Worm (Caenorhabditis elegans) whole organism, L1 larva: ENCODE data around the gene F47B10.9.
A peak's percentile ranks its signal among the peaks of the same experiment; 100 is the strongest.

Source experiments
- C04F5.9 ChIP-seq: sonication (generic microtip); optimal IDR thresholded peaks from 2 replicates; lab custom pipeline; 2016; ENCODE audit warnings: missing genetic modification characterization, missing compliant biosample characterization
- C16A3.4 ChIP-seq: fragments of 150-350 bp; optimal IDR thresholded peaks from 2 replicates; lab custom pipeline; 2014; ENCODE audit warnings: missing biosample characterization, missing genetic modification characterization
- C34B4.2 ChIP-seq: sonication (generic microtip); optimal IDR thresholded peaks from 2 replicates; lab custom pipeline; 2017; ENCODE audit warnings: mild to moderate bottlenecking, missing genetic modification characterization, missing compliant biosample characterization
- F16B12.6 ChIP-seq: fragments of 150-350 bp; optimal IDR thresholded peaks from 2 replicates; lab custom pipeline; 2014; ENCODE audit warnings: missing biosample characterization, missing genetic modification characterization
- Y116A8C.19 ChIP-seq: sonication (generic microtip); optimal IDR thresholded peaks from 2 replicates; lab custom pipeline; 2016; ENCODE audit warnings: missing compliant biosample characterization, missing genetic modification characterization, borderline replicate concordance
- aha-1 ChIP-seq: fragments of 150-350 bp; optimal IDR thresholded peaks from 2 replicates; lab custom pipeline; 2014; ENCODE audit warnings: missing biosample characterization, missing genetic modification characterization
- alr-1 ChIP-seq: fragments of 200-800 bp; sonication (Bioruptor generic); optimal IDR thresholded peaks from 2 replicates; lab custom pipeline; 2018; ENCODE audit warnings: borderline replicate concordance, mild to moderate bottlenecking, missing genetic modification characterization, missing compliant biosample characterization
- aly-2 ChIP-seq: fragments of 150-350 bp; optimal IDR thresholded peaks from 2 replicates; lab custom pipeline; 2014; ENCODE audit warnings: missing biosample characterization, missing genetic modification characterization
- ceh-63 ChIP-seq: fragments of 200-800 bp; sonication (Bioruptor generic); optimal IDR thresholded peaks from 2 replicates; lab custom pipeline; 2018; ENCODE audit warnings: mild to moderate bottlenecking, missing genetic modification characterization, missing compliant biosample characterization
- ceh-8 ChIP-seq: fragments of 200-800 bp; sonication (Bioruptor generic); optimal IDR thresholded peaks from 2 replicates; lab custom pipeline; 2018; ENCODE audit warnings: mild to moderate bottlenecking, missing genetic modification characterization, moderate library complexity, missing compliant biosample characterization
- ceh-82 ChIP-seq, 3 experiments: fragments of 150-350 bp in 1 of 3; sonication (generic microtip) in 2 of 3; optimal IDR thresholded peaks; 2 replicates each; lab custom pipeline; 2014 to 2017; ENCODE audit warnings: missing biosample characterization in 3 of 3, missing genetic modification characterization in 3 of 3
- ceh-88 ChIP-seq: fragments of 200-800 bp; sonication (Bioruptor generic); IDR thresholded peaks from 2 replicates; pipeline ENCODE4 v1.3.6; 2022; ENCODE audit warnings: missing genetic modification characterization, missing compliant biosample characterization
- dpl-1 ChIP-seq, 3 experiments: fragments of 150-350 bp in 2 of 3; sonication (generic microtip) in 1 of 3; optimal IDR thresholded peaks; 2 replicates each; lab custom pipeline; 2014 to 2017; ENCODE audit warnings: missing biosample characterization in 3 of 3, missing genetic modification characterization in 3 of 3, missing genetic modification reagents in 3 of 3
- dsc-1 ChIP-seq: sonication (generic microtip); optimal IDR thresholded peaks from 2 replicates; lab custom pipeline; 2016; ENCODE audit warnings: mild to moderate bottlenecking, missing genetic modification characterization, missing compliant biosample characterization
- egl-13 ChIP-seq: sonication (generic microtip); optimal IDR thresholded peaks from 2 replicates; lab custom pipeline; 2016; ENCODE audit warnings: missing genotype, missing genetic modification reagents, missing genetic modification characterization, missing compliant biosample characterization
- ets-5 ChIP-seq: fragments of 200-800 bp; sonication (Bioruptor generic); IDR thresholded peaks from 2 replicates; pipeline ENCODE4 v1.3.6; 2022; ENCODE audit warnings: missing genetic modification characterization, missing compliant biosample characterization
- fkh-10 ChIP-seq: sonication (generic microtip); optimal IDR thresholded peaks from 2 replicates; lab custom pipeline; 2017; ENCODE audit warnings: missing biosample characterization, missing genetic modification reagents, missing genetic modification characterization
- hlh-17 ChIP-seq: fragments of 200-800 bp; sonication (Bioruptor generic); optimal IDR thresholded peaks from 2 replicates; lab custom pipeline; 2018; ENCODE audit warnings: missing genetic modification characterization, mild to moderate bottlenecking, missing compliant biosample characterization, moderate library complexity, borderline replicate concordance
- hpl-2 ChIP-seq: fragments of 150-350 bp; optimal IDR thresholded peaks from 2 replicates; lab custom pipeline; 2014; ENCODE audit warnings: missing biosample characterization, missing genetic modification reagents, missing genetic modification characterization
- isw-1 ChIP-seq: fragments of 200-800 bp; sonication (Bioruptor generic); IDR thresholded peaks from 2 replicates; pipeline ENCODE4 v1.3.6; 2022; ENCODE audit warnings: missing genetic modification characterization, missing compliant biosample characterization
- jun-1 ChIP-seq: fragments of 150-350 bp; optimal IDR thresholded peaks from 2 replicates; lab custom pipeline; 2014; ENCODE audit warnings: missing biosample characterization, missing genetic modification reagents, missing genetic modification characterization
- lin-13 ChIP-seq: fragments of 150-350 bp; optimal IDR thresholded peaks from 2 replicates; lab custom pipeline; 2014; ENCODE audit warnings: missing biosample characterization, missing genetic modification reagents, missing genetic modification characterization
- lin-14 ChIP-seq: fragments of 200-800 bp; sonication (Bioruptor generic); optimal IDR thresholded peaks from 2 replicates; lab custom pipeline; 2018; ENCODE audit warnings: mild to moderate bottlenecking, missing genetic modification characterization, moderate library complexity, missing compliant biosample characterization
- lin-15B ChIP-seq: fragments of 150-350 bp; sonication (generic microtip); optimal IDR thresholded peaks from 3 replicates; lab custom pipeline; 2014; ENCODE audit warnings: missing biosample characterization, missing genetic modification characterization
- lin-35 ChIP-seq, 2 experiments: fragments of 150-350 bp; optimal IDR thresholded peaks; 2 replicates each; lab custom pipeline; 2014; ENCODE audit warnings: missing biosample characterization in 2 of 2, missing genetic modification characterization in 2 of 2, missing genetic modification reagents in 2 of 2
- lin-39 ChIP-seq: fragments of 150-350 bp; optimal IDR thresholded peaks from 2 replicates; lab custom pipeline; 2014; ENCODE audit warnings: missing biosample characterization, missing genetic modification reagents, missing genetic modification characterization
- lsy-2 ChIP-seq, 2 experiments: fragments of 150-350 bp; optimal IDR thresholded peaks; 2 replicates each; lab custom pipeline; 2014; ENCODE audit warnings: missing biosample characterization in 2 of 2, missing genetic modification characterization in 2 of 2
- mef-2 ChIP-seq: fragments of 150-350 bp; optimal IDR thresholded peaks from 2 replicates; lab custom pipeline; 2014; ENCODE audit warnings: missing biosample characterization, missing genetic modification characterization
- nhr-12 ChIP-seq: sonication (generic microtip); optimal IDR thresholded peaks from 2 replicates; lab custom pipeline; 2017; ENCODE audit warnings: missing biosample characterization, missing genetic modification characterization
- nhr-20 ChIP-seq: sonication (generic microtip); optimal IDR thresholded peaks from 2 replicates; lab custom pipeline; 2016; ENCODE audit warnings: mild to moderate bottlenecking, missing genetic modification characterization, missing compliant biosample characterization
- nhr-237 ChIP-seq: fragments of 150-350 bp; optimal IDR thresholded peaks from 2 replicates; lab custom pipeline; 2014; ENCODE audit warnings: missing biosample characterization, missing genetic modification characterization
- nhr-47 ChIP-seq: sonication (generic microtip); optimal IDR thresholded peaks from 2 replicates; lab custom pipeline; 2016; ENCODE audit warnings: mild to moderate bottlenecking, missing genetic modification characterization, moderate library complexity, missing compliant biosample characterization
- nhr-71 ChIP-seq: sonication (generic microtip); optimal IDR thresholded peaks from 2 replicates; lab custom pipeline; 2016; ENCODE audit warnings: mild to moderate bottlenecking, missing genetic modification characterization, moderate library complexity, missing compliant biosample characterization
- nhr-77 ChIP-seq: fragments of 150-350 bp; optimal IDR thresholded peaks from 2 replicates; lab custom pipeline; 2014; ENCODE audit warnings: missing biosample characterization, missing genetic modification characterization
- nhr-90 ChIP-seq: sonication (generic microtip); optimal IDR thresholded peaks from 2 replicates; lab custom pipeline; 2016; ENCODE audit warnings: mild to moderate bottlenecking, missing genetic modification characterization, missing compliant biosample characterization; ENCODE audit not compliant: poor library complexity
- pax-3 ChIP-seq: fragments of 200-800 bp; sonication (Bioruptor generic); optimal IDR thresholded peaks from 2 replicates; lab custom pipeline; 2018; ENCODE audit warnings: mild to moderate bottlenecking, missing genetic modification characterization, moderate library complexity, missing compliant biosample characterization
- pqm-1 ChIP-seq: sonication (generic microtip); optimal IDR thresholded peaks from 3 replicates; lab custom pipeline; 2017; ENCODE audit warnings: missing biosample characterization, missing genetic modification characterization
- rnt-1 ChIP-seq: sonication (generic microtip); optimal IDR thresholded peaks from 2 replicates; lab custom pipeline; 2016; ENCODE audit warnings: mild to moderate bottlenecking, missing genetic modification characterization, moderate library complexity, missing compliant biosample characterization
- skn-1 ChIP-seq: fragments of 150-350 bp; optimal IDR thresholded peaks from 2 replicates; lab custom pipeline; 2014; ENCODE audit warnings: missing biosample characterization, missing genetic modification characterization
- snu-23 ChIP-seq: sonication (generic microtip); optimal IDR thresholded peaks from 2 replicates; lab custom pipeline; 2016; ENCODE audit warnings: missing genetic modification characterization, missing compliant biosample characterization
- sox-4 ChIP-seq: sonication (generic microtip); optimal IDR thresholded peaks from 2 replicates; lab custom pipeline; 2016; ENCODE audit warnings: missing genetic modification characterization, missing compliant biosample characterization
- sptf-1 ChIP-seq: fragments of 150-350 bp; optimal IDR thresholded peaks from 2 replicates; lab custom pipeline; 2014; ENCODE audit warnings: missing biosample characterization, missing genetic modification characterization
- swsn-7 ChIP-seq: sonication (generic microtip); optimal IDR thresholded peaks from 2 replicates; lab custom pipeline; 2016; ENCODE audit warnings: missing genetic modification characterization, missing compliant biosample characterization
- tbx-2 ChIP-seq: sonication (generic microtip); optimal IDR thresholded peaks from 2 replicates; lab custom pipeline; 2016; ENCODE audit warnings: missing genetic modification characterization, missing compliant biosample characterization
- tlp-1 ChIP-seq: fragments of 150-350 bp; optimal IDR thresholded peaks from 2 replicates; lab custom pipeline; 2014; ENCODE audit warnings: missing biosample characterization, missing genetic modification characterization
- unc-30 ChIP-seq: sonication (generic microtip); optimal IDR thresholded peaks from 2 replicates; lab custom pipeline; 2017; ENCODE audit warnings: missing biosample characterization, missing genetic modification characterization
- unc-86 ChIP-seq: sonication (generic microtip); optimal IDR thresholded peaks from 2 replicates; lab custom pipeline; 2016; ENCODE audit warnings: missing genetic modification characterization, missing compliant biosample characterization
- unc-98 ChIP-seq: fragments of 200-800 bp; sonication (Bioruptor generic); IDR thresholded peaks from 2 replicates; pipeline ENCODE4 v1.3.6; 2022; ENCODE audit warnings: missing genetic modification characterization, missing compliant biosample characterization
- vab-15 ChIP-seq: sonication (generic microtip); optimal IDR thresholded peaks from 2 replicates; lab custom pipeline; 2017; ENCODE audit warnings: missing genotype, mild to moderate bottlenecking, missing genetic modification characterization, missing compliant biosample characterization
- zag-1 ChIP-seq: fragments of 150-350 bp; optimal IDR thresholded peaks from 2 replicates; lab custom pipeline; 2014; ENCODE audit warnings: missing biosample characterization, missing genetic modification characterization
- zip-4 ChIP-seq: fragments of 200-800 bp; sonication (Bioruptor generic); optimal IDR thresholded peaks from 2 replicates; lab custom pipeline; 2018; ENCODE audit warnings: mild to moderate bottlenecking, missing genetic modification characterization, moderate library complexity, missing compliant biosample characterization
- ztf-11 ChIP-seq, 2 experiments: sonication (generic microtip); optimal IDR thresholded peaks; 2 replicates each; lab custom pipeline; 2016 to 2017; ENCODE audit warnings: missing genetic modification characterization in 2 of 2, missing biosample characterization in 1 of 2, missing compliant biosample characterization in 1 of 2

Gene F47B10.9

ce11 chrX:10900079-10900724, 13.7 kb downstream of the F47B10.9 start, which contains the start of gene suca-1:
Gene suca-1 (minus strand): TSS chrX:10900114.
- peak in 2 of 3 experiments; percentile 17 to 35 for TF ChIP-seq dpl-1 (GFP tag; optimal IDR thresholded peaks at IDR 0.05; lab: Kevin White, UChicago)
- TF ChIP-seq nhr-71 (tag; lab: Kevin White, UChicago), result peak; percentile 51
- no peak for TF ChIP-seq ceh-63 (GFP tag; lab: Kevin White, UChicago)
- no peak for TF ChIP-seq tlp-1 (tag; lab: Kevin White, UChicago)
- no peak for TF ChIP-seq hlh-17
- TF ChIP-seq unc-30 (tag; lab: Kevin White, UChicago), result no peak
- peak; percentile 21 for TF ChIP-seq tbx-2 (tag; lab: Kevin White, UChicago)
- no peak for TF ChIP-seq nhr-237 (tag; lab: Kevin White, UChicago)
- TF ChIP-seq aha-1 (tag; lab: Kevin White, UChicago), result no peak
- TF ChIP-seq jun-1 (tag; lab: Kevin White, UChicago), result peak; percentile 7
- TF ChIP-seq C16A3.4 (tag; lab: Kevin White, UChicago), result peak; percentile 7
- no peak for TF ChIP-seq C34B4.2 (tag; lab: Kevin White, UChicago)
- TF ChIP-seq unc-86 (tag; lab: Kevin White, UChicago), result no peak
- no peak for TF ChIP-seq Y116A8C.19 (tag; lab: Kevin White, UChicago)
- TF ChIP-seq F16B12.6 (tag; lab: Kevin White, UChicago), result peak; percentile 93
- peak; percentile 7 for TF ChIP-seq lin-13
- no peak for TF ChIP-seq nhr-12 (tag; lab: Kevin White, UChicago)
- TF ChIP-seq nhr-20 (tag; lab: Kevin White, UChicago), result peak; percentile 61
- TF ChIP-seq ztf-11 (tag; optimal IDR thresholded peaks at IDR 0.05; lab: Kevin White, UChicago), result no peak
- TF ChIP-seq vab-15 (tag; lab: Kevin White, UChicago), result peak; percentile 51
- no peak for TF ChIP-seq lin-15B (tag; lab: Kevin White, UChicago)
- TF ChIP-seq ets-5 (GFP tag; lab: Robert Waterston, UW), result no peak
- TF ChIP-seq fkh-10 (GFP tag; lab: Kevin White, UChicago), result no peak
- TF ChIP-seq C04F5.9 (tag; lab: Kevin White, UChicago), result no peak
- no peak for TF ChIP-seq aly-2 (tag; lab: Kevin White, UChicago)
- no peak for TF ChIP-seq lin-39 (tag; lab: Kevin White, UChicago)
- TF ChIP-seq ceh-88 (GFP tag; lab: Robert Waterston, UW), result no peak
- TF ChIP-seq nhr-47, result peak; percentile 44
- TF ChIP-seq zag-1 (tag; lab: Kevin White, UChicago), result no peak
- no peak for TF ChIP-seq pqm-1 (tag; lab: Kevin White, UChicago)
- TF ChIP-seq nhr-77, result no peak
- TF ChIP-seq snu-23 (GFP tag; lab: Kevin White, UChicago), result peak; percentile 61
- TF ChIP-seq mef-2, result no peak
- no peak for TF ChIP-seq sox-4 (tag; lab: Kevin White, UChicago)
- no peak for TF ChIP-seq egl-13 (tag; lab: Kevin White, UChicago)
- TF ChIP-seq alr-1 (tag; lab: Kevin White, UChicago), result no peak
- TF ChIP-seq sptf-1 (tag; lab: Kevin White, UChicago), result no peak
- TF ChIP-seq hpl-2, result no peak
- TF ChIP-seq isw-1 (GFP tag; lab: Robert Waterston, UW), result 0 out of 2 replicates have a peak, but pooled peaks have one; percentile 6
- peak; percentile 3 for TF ChIP-seq dsc-1 (tag; lab: Kevin White, UChicago)
- peak; percentile 61 for TF ChIP-seq rnt-1 (tag; lab: Kevin White, UChicago)
- peak in 1 of 3 experiments; percentile 62 for TF ChIP-seq ceh-82 (tag; optimal IDR thresholded peaks at IDR 0.05; lab: Kevin White, UChicago)
- peak; percentile 57 for TF ChIP-seq swsn-7 (tag; lab: Kevin White, UChicago)
- peak; percentile 14 to 50 for TF ChIP-seq lsy-2 (tag; optimal IDR thresholded peaks at IDR 0.05; lab: Kevin White, UChicago)
- peak; percentile 72 for TF ChIP-seq lin-14 (GFP tag; lab: Kevin White, UChicago)
- TF ChIP-seq nhr-90 (tag; lab: Kevin White, UChicago), result peak; percentile 38
- no peak for TF ChIP-seq ceh-8 (GFP tag; lab: Kevin White, UChicago)
- TF ChIP-seq skn-1 (tag; lab: Kevin White, UChicago), result no peak
- no peak for TF ChIP-seq pax-3 (tag; lab: Kevin White, UChicago)
- TF ChIP-seq lin-35 (GFP tag; optimal IDR thresholded peaks at IDR 0.05; lab: Kevin White, UChicago), result peak; percentile 40 to 54
- no peak for TF ChIP-seq zip-4 (GFP tag; lab: Kevin White, UChicago)
- no peak for TF ChIP-seq unc-98 (GFP tag; lab: Robert Waterston, UW)
